Worm (Caenorhabditis elegans) whole organism, L4 larva: Measurements from ENCODE around the gene Y43C5A.2.

Experiments used
- F49E8.2 ChIP-seq: sonication (generic microtip); optimal IDR thresholded peaks from 2 replicates; lab custom pipeline; 2016; ENCODE audit warnings: missing compliant biosample characterization, mild to moderate bottlenecking, missing genetic modification characterization, borderline replicate concordance
- fkh-10 ChIP-seq: fragments of 150-350 bp; optimal IDR thresholded peaks from 2 replicates; lab custom pipeline; 2014; ENCODE audit warnings: missing biosample characterization, missing genetic modification reagents, missing genetic modification characterization
- nhr-102 ChIP-seq: sonication (generic microtip); optimal IDR thresholded peaks from 2 replicates; lab custom pipeline; 2016; ENCODE audit warnings: mild to moderate bottlenecking, missing genetic modification characterization, moderate library complexity, missing compliant biosample characterization
- nhr-11 ChIP-seq: fragments of 150-350 bp; optimal IDR thresholded peaks from 2 replicates; lab custom pipeline; 2014; ENCODE audit warnings: missing biosample characterization, missing genetic modification characterization

- TF ChIP-seq nhr-11 (tag; lab: Kevin White, UChicago) (no peak), fkh-10 (GFP tag; lab: Kevin White, UChicago) (no peak), F49E8.2 (tag; lab: Kevin White, UChicago) (no peak), nhr-102 (no peak)
These were observed 26.4 kb downstream of the Y43C5A.2 start for ce11 chrIV:10296036-10296435.
